Fruit fly (Drosophila melanogaster): ENCODE measurements around the gene twit.

The twit gene

dm6 chr2L:20807617-20808509, 44.5 kb upstream of the twit start (continued):
- TF ChIP-seq CG10267 (tag; optimal IDR thresholded peaks at IDR 0.05) (peak; percentile 43), D19B (GFP tag; optimal IDR thresholded peaks at IDR 0.05) (peak; percentile 42), CG10959 (GFP tag; IDR thresholded peaks at IDR 0.05) (no peak), hkb (optimal IDR thresholded peaks at IDR 0.05) (no peak), hkb (GFP tag; IDR thresholded peaks at IDR 0.05) (peak; percentile 65), CG13296 (GFP tag; optimal IDR thresholded peaks at IDR 0.05) (peak; percentile 51), CG31224 (GFP tag; IDR thresholded peaks at IDR 0.05) (peak; percentile 98), dimm (GFP tag; IDR thresholded peaks at IDR 0.05) (no peak), da (GFP tag; optimal IDR thresholded peaks at IDR 0.05) (no peak), HHEX (GFP tag; optimal IDR thresholded peaks at IDR 0.05) (peak; percentile 68), CG10274 (GFP tag; optimal IDR thresholded peaks at IDR 0.05) (no peak), Nf-YC (tag; optimal IDR thresholded peaks at IDR 0.05) (peak; percentile 50), D19A (tag; optimal IDR thresholded peaks at IDR 0.05) (peak; percentile 43), usp (GFP tag; optimal IDR thresholded peaks at IDR 0.05) (no peak), C15 (GFP tag; IDR thresholded peaks at IDR 0.05) (no peak), CG14860 (GFP tag; IDR thresholded peaks at IDR 0.05; ENCODE audit: partially characterized antibody) (no peak), CG9727 (GFP tag; optimal IDR thresholded peaks at IDR 0.05) (peak; percentile 58), twi (tag; optimal IDR thresholded peaks at IDR 0.05) (no peak), CG3163 (GFP tag; optimal IDR thresholded peaks at IDR 0.05) (no peak), esg (GFP tag; conservative IDR thresholded peaks at IDR 0.05) (peak; percentile 53), zen2 (GFP tag; IDR thresholded peaks at IDR 0.05; ENCODE audit: partially characterized antibody) (no peak), CG6683 (GFP tag; optimal IDR thresholded peaks at IDR 0.05) (peak; percentile 13), chif (GFP tag; optimal IDR thresholded peaks at IDR 0.05) (peak in 1 of 2 experiments; percentile 3), seq (GFP tag; IDR thresholded peaks at IDR 0.05) (peak; percentile 23), CG16863 (GFP tag; optimal IDR thresholded peaks at IDR 0.05) (no peak), Hand (GFP tag; optimal IDR thresholded peaks at IDR 0.05) (peak; percentile 68), az2 (GFP tag; optimal IDR thresholded peaks at IDR 0.05) (peak; percentile 35), CG7928 (GFP tag; optimal IDR thresholded peaks at IDR 0.05) (peak; percentile 23), lov (optimal IDR thresholded peaks at IDR 0.05) (no peak), lov (GFP tag; IDR thresholded peaks at IDR 0.05) (no peak), HmgZ (tag; optimal IDR thresholded peaks at IDR 0.05) (peak; percentile 22), Tbp (GFP tag; optimal IDR thresholded peaks at IDR 0.05) (no peak), Trl (optimal IDR thresholded peaks at IDR 0.05) (peak in 1 of 2 experiments; percentile 50), Trl (GFP tag; optimal IDR thresholded peaks at IDR 0.05) (peak; percentile 46), wdn (GFP tag; IDR thresholded peaks at IDR 0.05) (peak; percentile 31; the same call in 1 of the 2 replicates), Vsx1 (GFP tag; optimal IDR thresholded peaks at IDR 0.05) (peak; percentile 54), CG13624 (GFP tag; optimal IDR thresholded peaks at IDR 0.05) (peak; percentile 6), CG18476 (GFP tag; optimal IDR thresholded peaks at IDR 0.05) (peak; percentile 6), CG6854 (GFP tag; optimal IDR thresholded peaks at IDR 0.05) (peak; percentile 45), CG4424 (GFP tag; optimal IDR thresholded peaks at IDR 0.05) (no peak), emc (GFP tag; optimal IDR thresholded peaks at IDR 0.05) (peak; percentile 15), CG4360 (GFP tag; IDR thresholded peaks at IDR 0.05) (no peak), Hey (tag; optimal IDR thresholded peaks at IDR 0.05) (peak; percentile 25), fd96Cb (tag; optimal IDR thresholded peaks at IDR 0.05) (peak; percentile 14), salm (tag; optimal IDR thresholded peaks at IDR 0.05) (peak; percentile 13), cato (GFP tag; optimal IDR thresholded peaks at IDR 0.05; ENCODE audit: borderline replicate concordance) (no peak), fru (optimal IDR thresholded peaks at IDR 0.05) (no peak), wor (GFP tag; IDR thresholded peaks at IDR 0.05) (no peak), CG4282 (GFP tag; optimal IDR thresholded peaks at IDR 0.05) (peak; percentile 12), Fer1 (GFP tag; optimal IDR thresholded peaks at IDR 0.05) (peak; percentile 74), CG11504 (tag; optimal IDR thresholded peaks at IDR 0.05) (peak; percentile 70)

Measured in whole organism, embryonic.